Fruit fly (Drosophila melanogaster): ENCODE measurements around the gene gammaTub37C.

Gene gammaTub37C

dm6 chr2L:19196443-19197044 lies 11.0 kb upstream of the gammaTub37C start:
- no peak for TF ChIP-seq noc (tag; optimal IDR thresholded peaks at IDR 0.05)

dm6 chr2L:19193703-19194102 lies 8.2 kb upstream of the gammaTub37C start:
- no peak for TF ChIP-seq noc (tag; optimal IDR thresholded peaks at IDR 0.05)

- TF ChIP-seq noc (tag; optimal IDR thresholded peaks at IDR 0.05) = no peak
Observed at dm6 chr2L:19191789-19192297, 6.3 kb upstream of the gammaTub37C start.

dm6 chr2L:19190195-19190594 lies 4.7 kb upstream of the gammaTub37C start, which contains the start of gene drl:
TSS of gene drl (plus strand) at chr2L:19190342.
- TF ChIP-seq noc (tag; optimal IDR thresholded peaks at IDR 0.05) = no peak

- TF ChIP-seq noc (tag; optimal IDR thresholded peaks at IDR 0.05) = no peak
Observed at dm6 chr2L:19183687-19184086, 1.8 kb downstream of the gammaTub37C start, which contains the start of gene CG46059. TSS of gene CG46059 (minus strand) at chr2L:19183787.

dm6 chr2L:19182710-19183109 lies 2.8 kb downstream of the gammaTub37C start, which contains the start of gene CG42688:
TSS of gene CG42688 (minus strand) at chr2L:19182810.
- TF ChIP-seq noc (tag; optimal IDR thresholded peaks at IDR 0.05) = no peak

dm6 chr2L:19181153-19181892 lies 4.2 kb downstream of the gammaTub37C start, which contains the start of gene CG17568:
TSS of gene CG17568 (minus strand) at chr2L:19181702.
- no peak for TF ChIP-seq noc (tag; optimal IDR thresholded peaks at IDR 0.05)

- TF ChIP-seq noc (tag; optimal IDR thresholded peaks at IDR 0.05) = no peak
Observed at dm6 chr2L:19168095-19168697, 17.3 kb downstream of the gammaTub37C start.

dm6 chr2L:19167135-19167681 lies 18.3 kb downstream of the gammaTub37C start:
- no peak for TF ChIP-seq noc (tag; optimal IDR thresholded peaks at IDR 0.05)

dm6 chr2L:19165998-19166397 lies 19.5 kb downstream of the gammaTub37C start:
- TF ChIP-seq noc (tag; optimal IDR thresholded peaks at IDR 0.05) = no peak

- peak; percentile 83 for TF ChIP-seq noc (tag; optimal IDR thresholded peaks at IDR 0.05)
Observed at dm6 chr2L:19164933-19165813, 20.4 kb downstream of the gammaTub37C start.

- no peak for TF ChIP-seq noc (tag; optimal IDR thresholded peaks at IDR 0.05)
Observed at dm6 chr2L:19163975-19164371, 21.6 kb downstream of the gammaTub37C start.

dm6 chr2L:19163143-19163974 lies 22.2 kb downstream of the gammaTub37C start:
- no peak for TF ChIP-seq noc (tag; optimal IDR thresholded peaks at IDR 0.05)

Measured in whole organism, larva.